Fruit fly (Drosophila melanogaster) whole organism, embryonic: Measurements from ENCODE around the gene Rab39.
A peak's percentile ranks its signal among the peaks of the same experiment; 100 is the strongest.

Experiments
- Ada2b ChIP-seq: fragments of 200-800 bp; sonication (Bioruptor generic); IDR thresholded peaks from 2 replicates; pipeline ENCODE4 v1.3.6; 2022; ENCODE audit warnings: missing biosample characterization, missing genetic modification characterization
- BEAF-32 ChIP-seq: fragments of 200-800 bp; sonication (Bioruptor generic); optimal IDR thresholded peaks from 3 replicates; lab custom pipeline; 2017; ENCODE audit warnings: missing biosample characterization, missing genetic modification characterization, mild to moderate bottlenecking, moderate library complexity, missing genetic modification reagents
- CG13775 ChIP-seq: fragments of 200-800 bp; sonication (Bioruptor generic); optimal IDR thresholded peaks from 3 replicates; lab custom pipeline; 2017; ENCODE audit warnings: missing biosample characterization, mild to moderate bottlenecking, missing genetic modification characterization
- CG15696 ChIP-seq: fragments of 200-800 bp; sonication (Bioruptor generic); optimal IDR thresholded peaks from 2 replicates; lab custom pipeline; 2019; ENCODE audit warnings: missing biosample characterization, mild to moderate bottlenecking, missing genetic modification characterization, moderate library complexity
- CG17361 ChIP-seq: fragments of 200-800 bp; sonication (Bioruptor generic); IDR thresholded peaks from 3 replicates; pipeline ENCODE4 v1.3.6; 2022; ENCODE audit warnings: missing biosample characterization, missing genetic modification characterization
- CG2199 ChIP-seq: fragments of 200-800 bp; sonication (Bioruptor generic); IDR thresholded peaks from 3 replicates; pipeline ENCODE4 v1.3.6; 2022; ENCODE audit warnings: missing biosample characterization, missing genetic modification characterization
- CG2889 ChIP-seq: fragments of 200-800 bp; sonication (Bioruptor generic); IDR thresholded peaks from 3 replicates; pipeline ENCODE4 v1.3.6; 2022; ENCODE audit warnings: missing biosample characterization, missing genetic modification characterization
- CG33213 ChIP-seq: fragments of 200-800 bp; sonication (Bioruptor generic); optimal IDR thresholded peaks from 3 replicates; lab custom pipeline; 2016; ENCODE audit warnings: missing biosample characterization, missing genetic modification characterization
- CG4282 ChIP-seq: fragments of 200-800 bp; sonication (Bioruptor generic); optimal IDR thresholded peaks from 2 replicates; lab custom pipeline; 2016; ENCODE audit warnings: missing biosample characterization, missing genetic modification characterization
- CG4404 ChIP-seq: fragments of 200-800 bp; sonication (Bioruptor generic); IDR thresholded peaks from 2 replicates; pipeline ENCODE4 v1.3.6; 2022; ENCODE audit warnings: missing biosample characterization, missing genetic modification characterization
- CG4730 ChIP-seq: fragments of 200-800 bp; sonication (Bioruptor generic); IDR thresholded peaks from 2 replicates; pipeline ENCODE4 v1.3.6; 2022; ENCODE audit warnings: missing biosample characterization, missing genetic modification characterization
- CG6765 ChIP-seq: fragments of 200-800 bp; sonication (Bioruptor generic); optimal IDR thresholded peaks from 3 replicates; lab custom pipeline; 2017; ENCODE audit warnings: missing biosample characterization, mild to moderate bottlenecking, missing genetic modification characterization
- CG7271 ChIP-seq: fragments of 200-800 bp; sonication (Bioruptor generic); optimal IDR thresholded peaks from 2 replicates; lab custom pipeline; 2018; ENCODE audit warnings: missing biosample characterization, mild to moderate bottlenecking, missing genetic modification characterization, moderate library complexity
- CG7839 ChIP-seq: fragments of 200-800 bp; sonication (Bioruptor generic); optimal IDR thresholded peaks from 3 replicates; lab custom pipeline; 2018; ENCODE audit warnings: missing biosample characterization, mild to moderate bottlenecking, missing genetic modification characterization, moderate library complexity
- CG9609 ChIP-seq: fragments of 200-800 bp; sonication (Bioruptor generic); optimal IDR thresholded peaks from 3 replicates; lab custom pipeline; 2016; ENCODE audit warnings: missing biosample characterization, missing genetic modification characterization
- CG9817 ChIP-seq: fragments of 200-800 bp; sonication (Bioruptor generic); optimal IDR thresholded peaks from 2 replicates; lab custom pipeline; 2018; ENCODE audit warnings: missing biosample characterization, mild to moderate bottlenecking, missing genetic modification characterization, moderate library complexity
- Camta ChIP-seq: fragments of 200-800 bp; sonication (Bioruptor generic); optimal IDR thresholded peaks from 2 replicates; lab custom pipeline; 2016; ENCODE audit warnings: missing biosample characterization, missing genetic modification characterization
- D19A ChIP-seq: fragments of 200-800 bp; optimal IDR thresholded peaks from 3 replicates; lab custom pipeline; 2019; ENCODE audit warnings: missing biosample characterization, mild to moderate bottlenecking, missing genetic modification characterization, moderate library complexity
- Dip3 ChIP-seq: fragments of 200-800 bp; sonication (Bioruptor generic); optimal IDR thresholded peaks from 3 replicates; lab custom pipeline; 2016; ENCODE audit warnings: missing biosample characterization, missing genetic modification characterization
- Dll ChIP-seq: fragments of 200-800 bp; sonication (Bioruptor generic); IDR thresholded peaks from 4 replicates; pipeline ENCODE4 v1.3.6; 2022; ENCODE audit warnings: missing biosample characterization, missing genetic modification characterization; ENCODE audit not compliant: partially characterized antibody
- Dref ChIP-seq: fragments of 200-800 bp; sonication (Bioruptor generic); IDR thresholded peaks from 2 replicates; pipeline ENCODE4 v1.3.6; 2022; ENCODE audit warnings: missing biosample characterization, missing genetic modification characterization
- H2.0 ChIP-seq: fragments of 200-800 bp; sonication (Bioruptor generic); IDR thresholded peaks from 2 replicates; pipeline ENCODE4 v1.3.6; 2022; ENCODE audit warnings: missing biosample characterization, missing genetic modification characterization
- HLH54F ChIP-seq: fragments of 200-800 bp; sonication (Bioruptor generic); optimal IDR thresholded peaks from 3 replicates; lab custom pipeline; 2016; ENCODE audit warnings: missing biosample characterization, missing genetic modification characterization
- Nf-YB ChIP-seq: fragments of 200-800 bp; sonication (Bioruptor generic); optimal IDR thresholded peaks from 3 replicates; lab custom pipeline; 2019; ENCODE audit warnings: missing biosample characterization, mild to moderate bottlenecking, missing genetic modification characterization, moderate library complexity
- Sin3A ChIP-seq: fragments of >200 bp; optimal IDR thresholded peaks from 2 replicates; lab custom pipeline; 2018
- Trl ChIP-seq, 3 experiments: fragments of >200 bp in 2 of 3; fragments of 200-800 bp in 1 of 3; sonication (Bioruptor generic) in 1 of 3; optimal IDR thresholded peaks; 2 replicates in 1 of 3; 3 replicates in 2 of 3; lab custom pipeline; 2016 to 2017; ENCODE audit warnings: missing biosample characterization in 1 of 3, missing genetic modification characterization in 1 of 3
- ash1 ChIP-seq: fragments of 200-800 bp; sonication (Bioruptor generic); optimal IDR thresholded peaks from 2 replicates; lab custom pipeline; 2018; ENCODE audit warnings: missing biosample characterization, mild to moderate bottlenecking, missing genetic modification characterization
- az2 ChIP-seq: fragments of 200-800 bp; sonication (Bioruptor generic); optimal IDR thresholded peaks from 3 replicates; lab custom pipeline; 2016; ENCODE audit warnings: missing biosample characterization, missing genetic modification characterization
- chinmo ChIP-seq: fragments of 200-800 bp; sonication (Bioruptor generic); IDR thresholded peaks from 4 replicates; pipeline ENCODE4 v1.3.6; 2022; ENCODE audit warnings: missing biosample characterization, missing genetic modification characterization; ENCODE audit not compliant: partially characterized antibody
- chm ChIP-seq: fragments of 200-800 bp; sonication (Bioruptor generic); IDR thresholded peaks from 2 replicates; pipeline ENCODE4 v1.3.6; 2022; ENCODE audit warnings: missing biosample characterization, missing genetic modification characterization
- ci ChIP-seq: fragments of 200-800 bp; sonication (Bioruptor generic); IDR thresholded peaks from 3 replicates; pipeline ENCODE4 v1.3.6; 2022; ENCODE audit warnings: missing biosample characterization, missing genetic modification characterization
- danr ChIP-seq: fragments of 200-800 bp; sonication (Bioruptor generic); IDR thresholded peaks from 2 replicates; pipeline ENCODE4 v1.3.6; 2022; ENCODE audit warnings: missing biosample characterization, missing genetic modification characterization
- disco-r ChIP-seq: fragments of 200-800 bp; sonication (Bioruptor generic); optimal IDR thresholded peaks from 2 replicates; lab custom pipeline; 2016; ENCODE audit warnings: missing biosample characterization, missing genetic modification characterization
- dpn ChIP-seq, 2 experiments: fragments of 200-800 bp; sonication (Bioruptor generic); optimal IDR thresholded peaks; 3 replicates each; lab custom pipeline; 2016; ENCODE audit warnings: missing biosample characterization in 2 of 2, missing genetic modification characterization in 2 of 2
- dysf ChIP-seq: fragments of 200-800 bp; sonication (Bioruptor generic); IDR thresholded peaks from 3 replicates; pipeline ENCODE4 v1.3.6; 2022; ENCODE audit warnings: missing biosample characterization, missing genetic modification characterization
- emc ChIP-seq: fragments of 200-800 bp; sonication (Bioruptor generic); optimal IDR thresholded peaks from 2 replicates; lab custom pipeline; 2016; ENCODE audit warnings: missing biosample characterization, missing genetic modification characterization
- her ChIP-seq: fragments of 200-800 bp; sonication (Bioruptor generic); optimal IDR thresholded peaks from 2 replicates; lab custom pipeline; 2016; ENCODE audit warnings: missing biosample characterization, missing genetic modification characterization
- insv ChIP-seq, 2 experiments: fragments of 200-800 bp; sonication (Bioruptor generic); optimal IDR thresholded peaks; 3 replicates each; lab custom pipeline; 2016 to 2018; ENCODE audit warnings: missing biosample characterization in 2 of 2, missing genetic modification characterization in 2 of 2
- kah ChIP-seq: fragments of 200-800 bp; sonication (Bioruptor generic); optimal IDR thresholded peaks from 2 replicates; lab custom pipeline; 2018; ENCODE audit warnings: missing biosample characterization, mild to moderate bottlenecking, missing genetic modification characterization
- lbe ChIP-seq: fragments of 200-800 bp; sonication (Bioruptor generic); optimal IDR thresholded peaks from 2 replicates; lab custom pipeline; 2016; ENCODE audit warnings: missing biosample characterization, mild to moderate bottlenecking, missing genetic modification characterization
- lov ChIP-seq, 2 experiments: fragments of 200-800 bp in 1 of 2; fragments of >200 bp in 1 of 2; sonication (Bioruptor generic) in 1 of 2; IDR thresholded peaks in 1 of 2; optimal IDR thresholded peaks in 1 of 2; 2 replicates in 1 of 2; 3 replicates in 1 of 2; pipeline versions ENCODE4 v1.3.6 to Lab custom; 2017 to 2022; ENCODE audit warnings: missing biosample characterization in 1 of 2, missing genetic modification characterization in 1 of 2
- odd ChIP-seq: fragments of 200-800 bp; sonication (Bioruptor generic); optimal IDR thresholded peaks from 2 replicates; lab custom pipeline; 2017; ENCODE audit warnings: missing biosample characterization, mild to moderate bottlenecking, missing genetic modification characterization
- pzg ChIP-seq: fragments of 200-800 bp; sonication (Bioruptor generic); optimal IDR thresholded peaks from 3 replicates; lab custom pipeline; 2018; ENCODE audit warnings: missing biosample characterization, mild to moderate bottlenecking, missing genetic modification characterization, moderate library complexity
- row ChIP-seq: fragments of 200-800 bp; sonication (Bioruptor generic); IDR thresholded peaks from 3 replicates; pipeline ENCODE4 v1.3.6; 2022; ENCODE audit warnings: missing biosample characterization, missing genetic modification characterization
- run ChIP-seq: fragments of 200-800 bp; sonication (Bioruptor generic); optimal IDR thresholded peaks from 3 replicates; lab custom pipeline; 2018; ENCODE audit warnings: missing biosample characterization, mild to moderate bottlenecking, missing genetic modification characterization
- sima ChIP-seq: fragments of 200-800 bp; sonication (Bioruptor generic); optimal IDR thresholded peaks from 2 replicates; lab custom pipeline; 2016; ENCODE audit warnings: missing biosample characterization, missing genetic modification characterization
- slbo ChIP-seq: fragments of 200-800 bp; sonication (Bioruptor generic); IDR thresholded peaks from 2 replicates; pipeline ENCODE4 v1.3.6; 2022; ENCODE audit warnings: missing biosample characterization, missing genetic modification characterization
- slp2 ChIP-seq: fragments of 200-800 bp; sonication (Bioruptor generic); optimal IDR thresholded peaks from 2 replicates; lab custom pipeline; 2016; ENCODE audit warnings: missing biosample characterization, missing genetic modification characterization
- tio ChIP-seq: fragments of 200-800 bp; sonication (Bioruptor generic); optimal IDR thresholded peaks from 2 replicates; lab custom pipeline; 2017; ENCODE audit warnings: missing biosample characterization, missing genetic modification characterization, inconsistent platforms
- unc-4 ChIP-seq: fragments of 200-800 bp; sonication (Bioruptor generic); IDR thresholded peaks from 2 replicates; pipeline ENCODE4 v1.3.6; 2022; ENCODE audit warnings: missing biosample characterization, missing genetic modification characterization; ENCODE audit not compliant: partially characterized antibody
- vnd ChIP-seq: fragments of 200-800 bp; sonication (Bioruptor generic); IDR thresholded peaks from 3 replicates; pipeline ENCODE4 v1.3.6; 2022; ENCODE audit warnings: missing biosample characterization, missing genetic modification characterization; ENCODE audit not compliant: partially characterized antibody

Rab39 gene

dm6 chrX:7721905-7722304 lies 12.8 kb upstream of the Rab39 start, which contains the start of gene Hira:
Gene Hira, plus strand, starts transcription at chrX:7722119.
- TF ChIP-seq odd (GFP tag; lab: Kevin White, UChicago): no peak
- no peak for TF ChIP-seq az2 (GFP tag; lab: Kevin White, UChicago)
- no peak for TF ChIP-seq CG9817 (tag; lab: Kevin White, UChicago)
- TF ChIP-seq row (GFP tag; lab: Robert Waterston, UW): peak; percentile 30; the same call in 1 of the 3 replicates
- TF ChIP-seq slp2 (GFP tag; lab: Kevin White, UChicago): no peak
- TF ChIP-seq pzg: peak; percentile 87
- no peak for TF ChIP-seq CG2199
- TF ChIP-seq CG4730 (GFP tag; lab: Robert Waterston, UW): no peak
- TF ChIP-seq danr (GFP tag; lab: Robert Waterston, UW): no peak
- TF ChIP-seq unc-4 (GFP tag; lab: Robert Waterston, UW): peak; percentile 88
- TF ChIP-seq her: peak; percentile 9
- TF ChIP-seq Nf-YB: no peak
- no peak for TF ChIP-seq disco-r
- TF ChIP-seq CG33213 (GFP tag; lab: Kevin White, UChicago): peak; percentile 44
- TF ChIP-seq Trl (optimal IDR thresholded peaks at IDR 0.05; lab: Kevin White, UChicago): no peak
- no peak for TF ChIP-seq Trl (GFP tag; optimal IDR thresholded peaks at IDR 0.05; lab: Kevin White, UChicago)
- peak; percentile 30 for TF ChIP-seq lbe (GFP tag; lab: Kevin White, UChicago)
- TF ChIP-seq insv (GFP tag; optimal IDR thresholded peaks at IDR 0.05; lab: Kevin White, UChicago): peak in 1 of 2 experiments; percentile 34
- no peak for TF ChIP-seq CG4404
- TF ChIP-seq kah (GFP tag; lab: Kevin White, UChicago): no peak
- peak; percentile 93 for TF ChIP-seq Dref (GFP tag; lab: Robert Waterston, UW)
- TF ChIP-seq HLH54F (GFP tag; lab: Kevin White, UChicago): no peak
- TF ChIP-seq Dll (GFP tag; lab: Robert Waterston, UW): peak; percentile 88
- no peak for TF ChIP-seq slbo (GFP tag; lab: Robert Waterston, UW)
- TF ChIP-seq dpn (GFP tag; optimal IDR thresholded peaks at IDR 0.05; lab: Kevin White, UChicago): no peak
- no peak for TF ChIP-seq Camta (GFP tag; lab: Kevin White, UChicago)
- TF ChIP-seq lov (optimal IDR thresholded peaks at IDR 0.05; lab: Kevin White, UChicago): no peak
- no peak for TF ChIP-seq lov (GFP tag; IDR thresholded peaks at IDR 0.05; lab: Robert Waterston, UW)
- TF ChIP-seq CG13775 (GFP tag; lab: Kevin White, UChicago): no peak
- TF ChIP-seq CG4282 (GFP tag; lab: Kevin White, UChicago): no peak
- no peak for TF ChIP-seq CG7271 (tag; lab: Kevin White, UChicago)
- no peak for TF ChIP-seq ci (GFP tag; lab: Robert Waterston, UW)
- TF ChIP-seq CG17361: no peak
- peak; percentile 83 for TF ChIP-seq vnd
- no peak for TF ChIP-seq CG2889
- no peak for TF ChIP-seq H2.0 (GFP tag; lab: Robert Waterston, UW)
- TF ChIP-seq CG6765 (GFP tag; lab: Kevin White, UChicago): no peak
- TF ChIP-seq Sin3A (lab: Kevin White, UChicago): peak; percentile 36
- no peak for TF ChIP-seq run (tag; lab: Kevin White, UChicago)
- no peak for TF ChIP-seq Dip3
- TF ChIP-seq chm (GFP tag; lab: Robert Waterston, UW): no peak
- TF ChIP-seq tio (GFP tag; lab: Kevin White, UChicago): no peak
- peak; percentile 96 for TF ChIP-seq chinmo (GFP tag; lab: Robert Waterston, UW)
- peak; percentile 80 for TF ChIP-seq BEAF-32 (GFP tag; lab: Kevin White, UChicago)
- TF ChIP-seq ash1 (GFP tag; lab: Kevin White, UChicago): no peak
- no peak for TF ChIP-seq CG9609 (GFP tag; lab: Kevin White, UChicago)
- no peak for TF ChIP-seq CG15696 (tag; lab: Kevin White, UChicago)
- no peak for TF ChIP-seq CG7839
- TF ChIP-seq sima: no peak
- no peak for TF ChIP-seq dysf (GFP tag; lab: Robert Waterston, UW)
- TF ChIP-seq emc (GFP tag; lab: Kevin White, UChicago): no peak
- TF ChIP-seq D19A (tag; lab: Kevin White, UChicago): no peak
- no peak for TF ChIP-seq Ada2b (GFP tag; lab: Robert Waterston, UW)
